Fruit fly (Drosophila melanogaster) whole organism, embryonic: Measurements from ENCODE around the gene Ir64a.

Experiments
- B-H2 ChIP-seq: fragments of 200-800 bp; sonication (Bioruptor generic); optimal IDR thresholded peaks from 2 replicates; lab custom pipeline; 2018; ENCODE audit warnings: missing biosample characterization, mild to moderate bottlenecking, missing genetic modification characterization
- CG11560 ChIP-seq: fragments of 200-800 bp; sonication (Bioruptor generic); IDR thresholded peaks from 3 replicates; pipeline ENCODE4 v1.3.6; 2022; ENCODE audit warnings: missing biosample characterization, missing genetic modification characterization
- CG12219 ChIP-seq: fragments of 200-800 bp; sonication (Bioruptor generic); optimal IDR thresholded peaks from 3 replicates; lab custom pipeline; 2018; ENCODE audit warnings: missing biosample characterization, mild to moderate bottlenecking, missing genetic modification characterization
- CG14441 ChIP-seq: fragments of 200-800 bp; sonication (Bioruptor generic); IDR thresholded peaks from 2 replicates; pipeline ENCODE4 v1.3.6; 2022; ENCODE audit warnings: missing biosample characterization, missing genetic modification characterization
- CG17359 ChIP-seq: fragments of 200-800 bp; sonication (Bioruptor generic); optimal IDR thresholded peaks from 3 replicates; lab custom pipeline; 2018; ENCODE audit warnings: missing biosample characterization, mild to moderate bottlenecking, missing genetic modification characterization, moderate library complexity
- CG18619 ChIP-seq: fragments of 200-800 bp; sonication (Bioruptor generic); optimal IDR thresholded peaks from 3 replicates; lab custom pipeline; 2017; ENCODE audit warnings: missing biosample characterization, mild to moderate bottlenecking, missing genetic modification characterization
- CG2202 ChIP-seq: fragments of 200-800 bp; sonication (Bioruptor generic); optimal IDR thresholded peaks from 2 replicates; lab custom pipeline; 2018; ENCODE audit warnings: missing biosample characterization, mild to moderate bottlenecking, missing genetic modification characterization
- CG2875 ChIP-seq: fragments of 200-800 bp; sonication (Bioruptor generic); optimal IDR thresholded peaks from 2 replicates; lab custom pipeline; 2017; ENCODE audit warnings: missing biosample characterization, mild to moderate bottlenecking, missing genetic modification characterization, missing genetic modification reagents
- CG2889 ChIP-seq: fragments of 200-800 bp; sonication (Bioruptor generic); IDR thresholded peaks from 3 replicates; pipeline ENCODE4 v1.3.6; 2022; ENCODE audit warnings: missing biosample characterization, missing genetic modification characterization
- CG31388 ChIP-seq: fragments of 200-800 bp; sonication (Bioruptor generic); optimal IDR thresholded peaks from 2 replicates; lab custom pipeline; 2016; ENCODE audit warnings: missing biosample characterization, missing genetic modification characterization
- CG32772 ChIP-seq: fragments of 200-800 bp; sonication (Bioruptor generic); IDR thresholded peaks from 2 replicates; pipeline ENCODE4 v1.3.6; 2022; ENCODE audit warnings: missing biosample characterization, missing genetic modification characterization
- CG3281 ChIP-seq: fragments of 200-800 bp; sonication (Bioruptor generic); optimal IDR thresholded peaks from 3 replicates; lab custom pipeline; 2017; ENCODE audit warnings: missing biosample characterization, mild to moderate bottlenecking, missing genetic modification characterization
- CG5245 ChIP-seq: fragments of 200-800 bp; sonication (Bioruptor generic); optimal IDR thresholded peaks from 3 replicates; lab custom pipeline; 2016; ENCODE audit warnings: missing biosample characterization, missing genetic modification characterization
- CG6791 ChIP-seq: fragments of 200-800 bp; sonication (Bioruptor generic); IDR thresholded peaks from 3 replicates; pipeline ENCODE4 v1.3.6; 2022; ENCODE audit warnings: missing biosample characterization, missing genetic modification characterization; ENCODE audit not compliant: partially characterized antibody
- CG7271 ChIP-seq: fragments of 200-800 bp; sonication (Bioruptor generic); optimal IDR thresholded peaks from 2 replicates; lab custom pipeline; 2018; ENCODE audit warnings: missing biosample characterization, mild to moderate bottlenecking, missing genetic modification characterization, moderate library complexity
- CG9817 ChIP-seq: fragments of 200-800 bp; sonication (Bioruptor generic); optimal IDR thresholded peaks from 2 replicates; lab custom pipeline; 2018; ENCODE audit warnings: missing biosample characterization, mild to moderate bottlenecking, missing genetic modification characterization, moderate library complexity
- Dfd ChIP-seq, 2 experiments: fragments of >200 bp; optimal IDR thresholded peaks; 2 replicates each; lab custom pipeline; 2017; ENCODE audit warnings: missing biosample characterization in 2 of 2, missing genetic modification characterization in 2 of 2
- Dref ChIP-seq: fragments of 200-800 bp; sonication (Bioruptor generic); IDR thresholded peaks from 2 replicates; pipeline ENCODE4 v1.3.6; 2022; ENCODE audit warnings: missing biosample characterization, missing genetic modification characterization
- E2f2 ChIP-seq: fragments of 200-800 bp; sonication (Bioruptor generic); IDR thresholded peaks from 2 replicates; pipeline ENCODE4 v1.3.6; 2022; ENCODE audit warnings: missing biosample characterization, missing genetic modification characterization
- HLH4C ChIP-seq: fragments of 200-800 bp; sonication (Bioruptor generic); IDR thresholded peaks from 3 replicates; pipeline ENCODE4 v1.3.6; 2022; ENCODE audit warnings: missing biosample characterization, missing genetic modification characterization; ENCODE audit not compliant: partially characterized antibody
- MTF-1 ChIP-seq: fragments of 200-800 bp; sonication (Bioruptor generic); optimal IDR thresholded peaks from 2 replicates; lab custom pipeline; 2018; ENCODE audit warnings: missing biosample characterization, mild to moderate bottlenecking, missing genetic modification characterization, borderline replicate concordance
- NC2α ChIP-seq: fragments of 200-800 bp; sonication (Bioruptor generic); optimal IDR thresholded peaks from 2 replicates; lab custom pipeline; 2016; ENCODE audit warnings: missing biosample characterization, missing genetic modification characterization
- Nf-YB ChIP-seq: fragments of 200-800 bp; sonication (Bioruptor generic); optimal IDR thresholded peaks from 3 replicates; lab custom pipeline; 2019; ENCODE audit warnings: missing biosample characterization, mild to moderate bottlenecking, missing genetic modification characterization, moderate library complexity
- Optix ChIP-seq: fragments of 200-800 bp; sonication (Bioruptor generic); IDR thresholded peaks from 3 replicates; pipeline ENCODE4 v1.3.6; 2022; ENCODE audit warnings: missing biosample characterization, missing genetic modification characterization
- Poxn ChIP-seq: fragments of 200-800 bp; sonication (Bioruptor generic); IDR thresholded peaks from 2 replicates; pipeline ENCODE4 v1.3.6; 2022; ENCODE audit warnings: missing biosample characterization, missing genetic modification characterization
- ac ChIP-seq: fragments of 200-800 bp; sonication (Bioruptor generic); optimal IDR thresholded peaks from 3 replicates; lab custom pipeline; 2017; ENCODE audit warnings: missing biosample characterization, mild to moderate bottlenecking, missing genetic modification characterization
- aop ChIP-seq: fragments of 200-800 bp; sonication (Bioruptor generic); IDR thresholded peaks from 2 replicates; pipeline ENCODE4 v1.3.6; 2022; ENCODE audit warnings: missing biosample characterization, missing genetic modification characterization
- ara ChIP-seq: fragments of 200-800 bp; sonication (Bioruptor generic); IDR thresholded peaks from 2 replicates; pipeline ENCODE4 v1.3.6; 2022; ENCODE audit warnings: missing biosample characterization, missing genetic modification characterization
- cad ChIP-seq: fragments of >200 bp; optimal IDR thresholded peaks from 2 replicates; lab custom pipeline; 2017; ENCODE audit warnings: missing biosample characterization, missing genetic modification characterization
- dmrt99B ChIP-seq: fragments of 200-800 bp; sonication (Bioruptor generic); optimal IDR thresholded peaks from 2 replicates; lab custom pipeline; 2018; ENCODE audit warnings: missing biosample characterization, mild to moderate bottlenecking, missing genetic modification characterization, moderate library complexity
- esg ChIP-seq: fragments of 200-800 bp; sonication (Bioruptor generic); conservative IDR thresholded peaks from 2 replicates; pipeline ENCODE4 v1.3.6; 2022; ENCODE audit warnings: missing biosample characterization, missing genetic modification characterization
- ewg ChIP-seq: fragments of 200-800 bp; sonication (Bioruptor generic); optimal IDR thresholded peaks from 3 replicates; lab custom pipeline; 2017; ENCODE audit warnings: mild to moderate bottlenecking, missing biosample characterization, missing genetic modification reagents, missing genetic modification characterization
- exex ChIP-seq: fragments of 200-800 bp; sonication (Bioruptor generic); optimal IDR thresholded peaks from 4 replicates; lab custom pipeline; 2018; ENCODE audit warnings: missing biosample characterization, mild to moderate bottlenecking, missing genetic modification characterization, moderate library complexity
- fd96Cb ChIP-seq: fragments of 200-800 bp; sonication (Bioruptor generic); optimal IDR thresholded peaks from 2 replicates; lab custom pipeline; 2018; ENCODE audit warnings: missing biosample characterization, mild to moderate bottlenecking, missing genetic modification characterization, moderate library complexity
- fu2 ChIP-seq: fragments of 200-800 bp; sonication (Bioruptor generic); optimal IDR thresholded peaks from 2 replicates; lab custom pipeline; 2016; ENCODE audit warnings: missing biosample characterization, missing genetic modification characterization
- hth ChIP-seq: fragments of >200 bp; optimal IDR thresholded peaks from 2 replicates; lab custom pipeline; 2017; ENCODE audit warnings: inconsistent platforms
- kay ChIP-seq: fragments of 200-800 bp; sonication (Bioruptor generic); optimal IDR thresholded peaks from 2 replicates; lab custom pipeline; 2016; ENCODE audit warnings: missing biosample characterization, missing genetic modification characterization
- lilli ChIP-seq: fragments of 200-800 bp; sonication (Bioruptor generic); optimal IDR thresholded peaks from 3 replicates; lab custom pipeline; 2016; ENCODE audit warnings: missing biosample characterization, missing genetic modification characterization
- nom ChIP-seq: fragments of 200-800 bp; sonication (Bioruptor generic); optimal IDR thresholded peaks from 2 replicates; lab custom pipeline; 2017; ENCODE audit warnings: missing biosample characterization, missing genetic modification characterization, mild to moderate bottlenecking, moderate library complexity, missing genetic modification reagents
- org-1 ChIP-seq: fragments of 200-800 bp; sonication (Bioruptor generic); optimal IDR thresholded peaks from 2 replicates; lab custom pipeline; 2017; ENCODE audit warnings: missing biosample characterization, missing genetic modification characterization
- phol ChIP-seq: fragments of 200-800 bp; sonication (Bioruptor generic); optimal IDR thresholded peaks from 3 replicates; lab custom pipeline; 2018; ENCODE audit warnings: missing biosample characterization, mild to moderate bottlenecking, missing genetic modification characterization, moderate library complexity
- ranshi ChIP-seq: fragments of 200-800 bp; sonication (Bioruptor generic); IDR thresholded peaks from 2 replicates; pipeline ENCODE4 v1.3.6; 2022; ENCODE audit warnings: missing biosample characterization, missing genetic modification characterization
- schlank ChIP-seq: fragments of 200-800 bp; sonication (Bioruptor generic); optimal IDR thresholded peaks from 2 replicates; lab custom pipeline; 2018; ENCODE audit warnings: missing biosample characterization, mild to moderate bottlenecking, missing genetic modification characterization
- so ChIP-seq: fragments of 200-800 bp; sonication (Bioruptor generic); IDR thresholded peaks from 3 replicates; pipeline ENCODE4 v1.3.6; 2022; ENCODE audit warnings: missing biosample characterization, missing genetic modification characterization
- stc ChIP-seq: fragments of 200-800 bp; sonication (Bioruptor generic); IDR thresholded peaks from 2 replicates; pipeline ENCODE4 v1.3.6; 2022; ENCODE audit warnings: missing biosample characterization, missing genetic modification characterization
- tap ChIP-seq: fragments of 200-800 bp; optimal IDR thresholded peaks from 3 replicates; lab custom pipeline; 2019; ENCODE audit warnings: missing biosample characterization, mild to moderate bottlenecking, missing genetic modification characterization, moderate library complexity
- tio ChIP-seq: fragments of 200-800 bp; sonication (Bioruptor generic); optimal IDR thresholded peaks from 2 replicates; lab custom pipeline; 2017; ENCODE audit warnings: missing biosample characterization, missing genetic modification characterization, inconsistent platforms
- tll ChIP-seq, 2 experiments: fragments of 200-800 bp in 1 of 2; fragments of >200 bp in 1 of 2; sonication (Bioruptor generic) in 1 of 2; optimal IDR thresholded peaks; 2 replicates each; lab custom pipeline; 2017 to 2019; ENCODE audit warnings: missing biosample characterization in 2 of 2, missing genetic modification characterization in 2 of 2, mild to moderate bottlenecking in 1 of 2, moderate library complexity in 1 of 2
- twi ChIP-seq: fragments of 200-800 bp; optimal IDR thresholded peaks from 2 replicates; lab custom pipeline; 2019; ENCODE audit warnings: missing biosample characterization, mild to moderate bottlenecking, missing genetic modification characterization, moderate library complexity
- wor ChIP-seq: fragments of 200-800 bp; sonication (Bioruptor generic); IDR thresholded peaks from 2 replicates; pipeline ENCODE4 v1.3.6; 2022; ENCODE audit warnings: missing biosample characterization, missing genetic modification characterization

The Ir64a gene

DNA sequence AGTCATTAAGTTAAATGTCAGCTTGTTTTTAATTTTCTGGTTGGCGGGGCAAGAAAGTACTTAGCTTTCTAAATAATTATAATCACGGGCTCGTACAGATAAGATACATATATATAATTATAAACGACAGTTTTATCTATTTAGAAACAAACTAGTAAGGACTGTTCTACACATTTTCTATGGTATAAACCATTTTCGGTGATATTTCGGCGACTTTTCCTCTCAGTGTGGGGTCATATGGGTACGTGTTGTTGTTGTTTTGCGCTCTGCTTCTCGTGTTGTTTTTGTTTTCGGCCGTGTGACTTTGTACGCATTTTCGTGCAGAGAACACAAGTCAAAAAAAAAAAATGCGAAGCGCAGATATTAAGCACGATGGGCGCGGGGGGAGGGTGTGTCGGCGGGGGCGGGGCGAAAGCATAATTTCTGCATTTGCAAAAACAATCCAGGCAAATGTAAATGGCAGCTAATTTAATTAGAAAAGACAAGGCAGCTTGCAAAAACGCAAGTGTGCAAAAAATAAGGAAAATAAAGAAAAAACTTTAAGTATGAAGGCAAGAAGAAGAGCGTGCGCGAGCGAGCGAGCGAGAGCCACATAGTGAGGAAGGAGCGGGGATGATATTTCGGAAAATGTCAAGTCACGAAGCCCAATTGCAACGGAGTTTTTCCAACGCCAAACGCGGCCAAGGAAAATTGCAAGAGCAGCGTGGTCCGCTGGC lies 17.3 kb downstream of the Ir64a start (continued):
- TF ChIP-seq CG2889 (no peak), stc (GFP tag; lab: Robert Waterston, UW) (no peak), ara (GFP tag; lab: Robert Waterston, UW) (no peak), twi (tag; lab: Kevin White, UChicago) (no peak), schlank (tag; lab: Kevin White, UChicago) (no peak), MTF-1 (GFP tag; lab: Kevin White, UChicago) (no peak), ac (GFP tag; lab: Kevin White, UChicago) (no peak), Dfd (GFP tag; optimal IDR thresholded peaks at IDR 0.05; lab: Kevin White, UChicago) (no peak), fd96Cb (no peak), wor (GFP tag; lab: Robert Waterston, UW) (no peak), CG32772 (GFP tag; lab: Robert Waterston, UW) (peak; percentile 56; the same call in 1 of the 2 replicates), CG18619 (peak; percentile 44), Dref (no peak), so (GFP tag; lab: Robert Waterston, UW) (no peak), CG5245 (no peak), lilli (peak; percentile 29), tll (GFP tag; optimal IDR thresholded peaks at IDR 0.05; lab: Kevin White, UChicago) (no peak), CG9817 (tag; lab: Kevin White, UChicago) (no peak), ewg (GFP tag; lab: Kevin White, UChicago) (peak; percentile 5), E2f2 (GFP tag; lab: Robert Waterston, UW) (peak; percentile 21; the same call in 1 of the 2 replicates), CG6791 (GFP tag; lab: Robert Waterston, UW) (no peak), aop (GFP tag; lab: Robert Waterston, UW) (no peak), Nf-YB (GFP tag; lab: Kevin White, UChicago) (no peak), CG7271 (no peak), B-H2 (GFP tag; lab: Kevin White, UChicago) (no peak), Optix (GFP tag; lab: Robert Waterston, UW) (no peak), CG3281 (no peak), CG17359 (tag; lab: Kevin White, UChicago) (no peak), CG2875 (no peak), cad (GFP tag; lab: Kevin White, UChicago) (no peak), ranshi (GFP tag; lab: Robert Waterston, UW) (no peak), hth (lab: Kevin White, UChicago) (no peak), kay (GFP tag; lab: Kevin White, UChicago) (no peak), CG31388 (GFP tag; lab: Kevin White, UChicago) (no peak), tap (tag; lab: Kevin White, UChicago) (no peak), phol (tag; lab: Kevin White, UChicago) (no peak), CG12219 (GFP tag; lab: Kevin White, UChicago) (peak; percentile 26), CG11560 (tag; lab: Robert Waterston, UW) (no peak), nom (GFP tag; lab: Kevin White, UChicago) (peak; percentile 78), Poxn (GFP tag; lab: Robert Waterston, UW) (no peak), HLH4C (GFP tag; lab: Robert Waterston, UW) (no peak), CG2202 (tag; lab: Kevin White, UChicago) (no peak), CG14441 (no peak), dmrt99B (tag; lab: Kevin White, UChicago) (no peak), exex (tag; lab: Kevin White, UChicago) (no peak), fu2 (GFP tag; lab: Kevin White, UChicago) (no peak), NC2α (GFP tag; lab: Kevin White, UChicago) (no peak), esg (no peak), tio (GFP tag; lab: Kevin White, UChicago) (peak; percentile 31), org-1 (GFP tag; lab: Kevin White, UChicago) (no peak)
